Fruit fly (Drosophila melanogaster): Measurements from ENCODE around the gene CG4872.
A peak's percentile ranks its signal among the peaks of the same experiment; 100 is the strongest.

Gene CG4872

DNA sequence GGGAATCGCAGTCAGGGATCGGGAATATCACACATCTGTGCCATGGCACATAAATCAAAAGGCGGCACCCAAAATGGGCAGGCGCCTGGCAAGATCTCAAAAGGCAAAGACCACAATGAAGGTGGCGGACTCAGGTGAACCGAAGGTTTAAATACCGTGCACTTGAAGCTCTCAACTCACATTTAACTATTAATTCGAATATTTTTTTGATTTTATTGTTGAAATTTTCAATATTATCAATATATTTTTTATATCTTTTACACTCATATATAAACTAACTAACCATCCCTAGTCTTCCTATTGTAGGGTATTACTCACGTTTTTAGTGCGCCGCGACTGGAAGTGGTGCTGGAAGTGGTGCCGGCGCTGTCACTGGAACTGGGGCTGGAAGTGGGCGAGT, 32.2 kb upstream of the CG4872 start (continued):
- TF ChIP-seq Atf6 (GFP tag; IDR thresholded peaks at IDR 0.05), result no peak
- no peak for TF ChIP-seq ERR (GFP tag; optimal IDR thresholded peaks at IDR 0.05)
- no peak for TF ChIP-seq fd64A (GFP tag; optimal IDR thresholded peaks at IDR 0.05)
- no peak for TF ChIP-seq bab2 (GFP tag; optimal IDR thresholded peaks at IDR 0.05)
- TF ChIP-seq nau (GFP tag; optimal IDR thresholded peaks at IDR 0.05), result no peak
- TF ChIP-seq chinmo (GFP tag; IDR thresholded peaks at IDR 0.05; ENCODE audit: partially characterized antibody), result no peak
- TF ChIP-seq CG7839 (tag; optimal IDR thresholded peaks at IDR 0.05), result peak; percentile 4
- TF ChIP-seq CG5180 (GFP tag; optimal IDR thresholded peaks at IDR 0.05), result no peak
- 0 out of 3 replicates have a peak, but pooled peaks have one; percentile 33 for TF ChIP-seq ci (GFP tag; IDR thresholded peaks at IDR 0.05)
- no peak for TF ChIP-seq mirr (GFP tag; optimal IDR thresholded peaks at IDR 0.05)
- TF ChIP-seq Nf-YA (GFP tag; IDR thresholded peaks at IDR 0.05), result no peak
- no peak for TF ChIP-seq CG43689 (GFP tag; IDR thresholded peaks at IDR 0.05)
- no peak for TF ChIP-seq H2.0 (GFP tag; IDR thresholded peaks at IDR 0.05)
- TF ChIP-seq btn (GFP tag; optimal IDR thresholded peaks at IDR 0.05), result no peak
- no peak for TF ChIP-seq unc-4 (GFP tag; IDR thresholded peaks at IDR 0.05; ENCODE audit: partially characterized antibody)
- TF ChIP-seq Drgx (GFP tag; IDR thresholded peaks at IDR 0.05), result no peak
- no peak for TF ChIP-seq CG34376 (GFP tag; optimal IDR thresholded peaks at IDR 0.05)
- TF ChIP-seq CG2129 (GFP tag; IDR thresholded peaks at IDR 0.05; ENCODE audit: partially characterized antibody), result no peak
- TF ChIP-seq CG15011 (GFP tag; optimal IDR thresholded peaks at IDR 0.05), result no peak
- no peak for TF ChIP-seq hth (optimal IDR thresholded peaks at IDR 0.05)
- TF ChIP-seq CG13624 (GFP tag; optimal IDR thresholded peaks at IDR 0.05), result no peak
- no peak for TF ChIP-seq Taf1 (GFP tag; IDR thresholded peaks at IDR 0.05)
- no peak for TF ChIP-seq Scr (GFP tag; IDR thresholded peaks at IDR 0.05; ENCODE audit: partially characterized antibody)
- TF ChIP-seq Hr51 (GFP tag; optimal IDR thresholded peaks at IDR 0.05), result peak in 1 of 2 experiments; percentile 8
- no peak for TF ChIP-seq ems (GFP tag; optimal IDR thresholded peaks at IDR 0.05)
- TF ChIP-seq exex (tag; optimal IDR thresholded peaks at IDR 0.05), result no peak
- TF ChIP-seq CG11695 (GFP tag; IDR thresholded peaks at IDR 0.05), result no peak
- no peak for TF ChIP-seq gfzf (GFP tag; optimal IDR thresholded peaks at IDR 0.05)
- TF ChIP-seq CG6765 (GFP tag; optimal IDR thresholded peaks at IDR 0.05), result no peak
- no peak for TF ChIP-seq Stat92E (GFP tag; optimal IDR thresholded peaks at IDR 0.05)
- TF ChIP-seq CG4282 (GFP tag; optimal IDR thresholded peaks at IDR 0.05), result no peak
- TF ChIP-seq CG10267 (tag; optimal IDR thresholded peaks at IDR 0.05), result peak; percentile 8
- TF ChIP-seq BEAF-32 (GFP tag; optimal IDR thresholded peaks at IDR 0.05), result no peak
- TF ChIP-seq Xbp1 (GFP tag; optimal IDR thresholded peaks at IDR 0.05), result no peak
- no peak for TF ChIP-seq otp (GFP tag; IDR thresholded peaks at IDR 0.05)
- TF ChIP-seq salm (tag; optimal IDR thresholded peaks at IDR 0.05), result no peak
- no peak for TF ChIP-seq so (GFP tag; IDR thresholded peaks at IDR 0.05)
- no peak for TF ChIP-seq Neu2 (GFP tag; optimal IDR thresholded peaks at IDR 0.05; ENCODE audit: borderline replicate concordance)
- TF ChIP-seq CG2120 (GFP tag; optimal IDR thresholded peaks at IDR 0.05), result no peak
- no peak for TF ChIP-seq pum (GFP tag; optimal IDR thresholded peaks at IDR 0.05)
- TF ChIP-seq fru (optimal IDR thresholded peaks at IDR 0.05), result no peak
- TF ChIP-seq Dfd (GFP tag; optimal IDR thresholded peaks at IDR 0.05), result no peak
- TF ChIP-seq Dp (GFP tag; optimal IDR thresholded peaks at IDR 0.05), result no peak
- no peak for TF ChIP-seq Asciz (GFP tag; optimal IDR thresholded peaks at IDR 0.05)
- TF ChIP-seq CG8765 (GFP tag; IDR thresholded peaks at IDR 0.05), result no peak
- 0 out of 2 replicates have a peak, but pooled peaks have one; percentile 17 for TF ChIP-seq E2f2 (GFP tag; IDR thresholded peaks at IDR 0.05)
- TF ChIP-seq Nf-YB (GFP tag; optimal IDR thresholded peaks at IDR 0.05), result no peak
- TF ChIP-seq Vsx1 (GFP tag; optimal IDR thresholded peaks at IDR 0.05), result no peak
- no peak for TF ChIP-seq gro (GFP tag; optimal IDR thresholded peaks at IDR 0.05)
- no peak for TF ChIP-seq Side (GFP tag; optimal IDR thresholded peaks at IDR 0.05)
- TF ChIP-seq CG7372 (GFP tag; IDR thresholded peaks at IDR 0.05), result no peak
- no peak for TF ChIP-seq CG10147 (GFP tag; optimal IDR thresholded peaks at IDR 0.05)
